Worm (Caenorhabditis elegans): ENCODE data around the gene eps-8.

eps-8 gene

ce11 chrIV:14874926-14875570 lies 4.2 kb upstream of the eps-8 start (continued):
- TF ChIP-seq nhr-11 (tag; optimal IDR thresholded peaks at IDR 0.05) (no peak), T26A8.4 (GFP tag; IDR thresholded peaks at IDR 0.05) (no peak), arid-1 (GFP tag; conservative IDR thresholded peaks at IDR 0.05) (no peak), tag-97 (GFP tag; IDR thresholded peaks at IDR 0.05) (no peak), lsy-2 (tag; optimal IDR thresholded peaks at IDR 0.05) (peak in 1 of 2 experiments; percentile 61), sdz-12 (GFP tag; optimal IDR thresholded peaks at IDR 0.05) (no peak), Y75B8A.6 (GFP tag; IDR thresholded peaks at IDR 0.05) (no peak), Y48G9A.11 (GFP tag; IDR thresholded peaks at IDR 0.05) (0 out of 2 replicates have a peak, but pooled peaks have one; percentile 37), mxl-3 (GFP tag; optimal IDR thresholded peaks at IDR 0.05) (peak; percentile 13), php-3 (GFP tag; IDR thresholded peaks at IDR 0.05) (no peak), daf-12 (tag; optimal IDR thresholded peaks at IDR 0.05) (no peak), nhr-237 (tag; optimal IDR thresholded peaks at IDR 0.05) (no peak), unc-62 (GFP tag; optimal IDR thresholded peaks at IDR 0.05 in 1 of 2) (peak in 1 of 2 experiments; percentile 97), unc-62 (tag; optimal IDR thresholded peaks at IDR 0.05) (no peak), spr-3 (GFP tag; optimal IDR thresholded peaks at IDR 0.05) (no peak), daf-8 (GFP tag; IDR thresholded peaks at IDR 0.05) (no peak), nhr-28 (tag; optimal IDR thresholded peaks at IDR 0.05) (peak; percentile 81), R02D3.7 (tag; optimal IDR thresholded peaks at IDR 0.05) (no peak), ZK546.5 (tag; optimal IDR thresholded peaks at IDR 0.05) (no peak), zfp-2 (tag; optimal IDR thresholded peaks at IDR 0.05) (no peak), aha-1 (tag) (peak; percentile 95), zfp-3 (GFP tag; conservative IDR thresholded peaks at IDR 0.05) (no peak), ztf-11 (tag; optimal IDR thresholded peaks at IDR 0.05) (no peak), egl-27 (tag; optimal IDR thresholded peaks at IDR 0.05) (no peak), nhr-25 (tag; optimal IDR thresholded peaks at IDR 0.05; ENCODE audit: borderline replicate concordance, insufficient read depth) (no peak), mxl-2 (GFP tag; conservative IDR thresholded peaks at IDR 0.05) (0 out of 2 replicates have a peak, but pooled peaks have one; percentile 43), fkh-10 (GFP tag; optimal IDR thresholded peaks at IDR 0.05) (no peak), F37D6.2 (tag; optimal IDR thresholded peaks at IDR 0.05) (no peak), F49E8.2 (tag; optimal IDR thresholded peaks at IDR 0.05; ENCODE audit: borderline replicate concordance) (peak; percentile 12), nhr-41 (GFP tag; IDR thresholded peaks at IDR 0.05) (no peak), lin-39 (tag; optimal IDR thresholded peaks at IDR 0.05) (no peak), lin-29 (GFP tag; IDR thresholded peaks at IDR 0.05) (no peak), dmd-6 (GFP tag; IDR thresholded peaks at IDR 0.05) (no peak; the same call in 1 of the 2 replicates), hlh-11 (tag; optimal IDR thresholded peaks at IDR 0.05) (peak; percentile 78), spr-1 (tag; optimal IDR thresholded peaks at IDR 0.05) (peak; percentile 23), fos-1 (tag; optimal IDR thresholded peaks at IDR 0.05) (no peak), lim-7 (GFP tag; IDR thresholded peaks at IDR 0.05) (no peak), attf-4 (tag; optimal IDR thresholded peaks at IDR 0.05) (no peak), aly-2 (tag; optimal IDR thresholded peaks at IDR 0.05) (no peak), F26F4.8 (GFP tag; conservative IDR thresholded peaks at IDR 0.05) (no peak), daf-16 (GFP tag; optimal IDR thresholded peaks at IDR 0.05) (peak in 1 of 2 experiments; percentile 12), daf-16 (tag; optimal IDR thresholded peaks at IDR 0.05) (peak; percentile 98), ceh-44 (GFP tag; IDR thresholded peaks at IDR 0.05) (no peak), F44E2.7 (GFP tag; IDR thresholded peaks at IDR 0.05) (no peak), Y105C5A.15 (GFP tag; IDR thresholded peaks at IDR 0.05) (0 out of 2 replicates have a peak, but pooled peaks have one; percentile 25), lir-3 (tag; optimal IDR thresholded peaks at IDR 0.05) (no peak), madf-5 (GFP tag; IDR thresholded peaks at IDR 0.05) (0 out of 4 replicates have a peak, but pooled peaks of 1 of the 2 experiments have one; percentile 12), nhr-10 (tag; optimal IDR thresholded peaks at IDR 0.05) (no peak), nhr-76 (tag; optimal IDR thresholded peaks at IDR 0.05) (no peak), daf-19 (GFP tag; conservative IDR thresholded peaks at IDR 0.05) (no peak), rbr-2 (tag; optimal IDR thresholded peaks at IDR 0.05) (peak; percentile 30), zag-1 (tag; optimal IDR thresholded peaks at IDR 0.05) (no peak)

All from whole organism, L4 larva.